Fruit fly (Drosophila melanogaster) whole organism, pupa: ENCODE data around the gene Duba.

ENCODE experiments used
- CG10348 ChIP-seq: fragments of 200-800 bp; sonication (Bioruptor generic); IDR thresholded peaks from 2 replicates; pipeline ENCODE4 v1.3.6; 2022; ENCODE audit warnings: missing biosample characterization, missing genetic modification characterization
- CG12605 ChIP-seq: fragments of 200-800 bp; sonication (Bioruptor generic); IDR thresholded peaks from 2 replicates; pipeline ENCODE4 v1.3.6; 2022; ENCODE audit warnings: missing biosample characterization, missing genetic modification characterization
- CG13204 ChIP-seq: fragments of 200-800 bp; sonication (Bioruptor generic); optimal IDR thresholded peaks from 2 replicates; lab custom pipeline; 2018; ENCODE audit warnings: missing biosample characterization, mild to moderate bottlenecking, missing genetic modification characterization, moderate library complexity
- CG14655 ChIP-seq: fragments of 200-800 bp; sonication (Bioruptor generic); optimal IDR thresholded peaks from 3 replicates; lab custom pipeline; 2017; ENCODE audit warnings: mild to moderate bottlenecking, missing biosample characterization, missing genetic modification reagents, missing genetic modification characterization
- CG15710 ChIP-seq: fragments of 200-800 bp; sonication (Bioruptor generic); optimal IDR thresholded peaks from 2 replicates; lab custom pipeline; 2018; ENCODE audit warnings: missing biosample characterization, mild to moderate bottlenecking, missing genetic modification characterization, moderate library complexity
- CG17806 ChIP-seq: fragments of 200-800 bp; sonication (Bioruptor generic); optimal IDR thresholded peaks from 2 replicates; lab custom pipeline; 2018; ENCODE audit warnings: missing biosample characterization, mild to moderate bottlenecking, missing genetic modification characterization, moderate library complexity
- CG32121 ChIP-seq: fragments of 200-800 bp; sonication (Bioruptor generic); IDR thresholded peaks from 2 replicates; pipeline ENCODE4 v1.3.6; 2022; ENCODE audit warnings: missing biosample characterization, missing genetic modification characterization
- CG34367 ChIP-seq: fragments of 200-800 bp; sonication (Bioruptor generic); optimal IDR thresholded peaks from 2 replicates; lab custom pipeline; 2018; ENCODE audit warnings: missing biosample characterization, mild to moderate bottlenecking, missing genetic modification characterization
- CG4496 ChIP-seq: fragments of 200-800 bp; sonication (Bioruptor generic); IDR thresholded peaks from 3 replicates; pipeline ENCODE4 v1.3.6; 2022; ENCODE audit warnings: missing biosample characterization, missing genetic modification characterization
- CG8159 ChIP-seq: fragments of 200-800 bp; sonication (Bioruptor generic); optimal IDR thresholded peaks from 3 replicates; lab custom pipeline; 2018; ENCODE audit warnings: missing biosample characterization, mild to moderate bottlenecking, missing genetic modification characterization, moderate library complexity
- CG8301 ChIP-seq: fragments of 200-800 bp; sonication (Bioruptor generic); optimal IDR thresholded peaks from 2 replicates; lab custom pipeline; 2018; ENCODE audit warnings: missing biosample characterization, mild to moderate bottlenecking, missing genetic modification characterization
- CG9948 ChIP-seq: fragments of 200-800 bp; sonication (Bioruptor generic); optimal IDR thresholded peaks from 2 replicates; lab custom pipeline; 2018; ENCODE audit warnings: missing biosample characterization, mild to moderate bottlenecking, missing genetic modification characterization, moderate library complexity
- D1 ChIP-seq: fragments of 200-800 bp; sonication (Bioruptor generic); optimal IDR thresholded peaks from 2 replicates; lab custom pipeline; 2018; ENCODE audit warnings: missing biosample characterization, mild to moderate bottlenecking, missing genetic modification characterization, moderate library complexity
- EcR ChIP-seq: fragments of 200-800 bp; sonication (Bioruptor generic); optimal IDR thresholded peaks from 3 replicates; lab custom pipeline; 2019; ENCODE audit warnings: missing biosample characterization, missing genetic modification characterization, mild to moderate bottlenecking, moderate library complexity, missing genetic modification reagents
- Ets98B ChIP-seq: fragments of 200-800 bp; sonication (Bioruptor generic); IDR thresholded peaks from 2 replicates; pipeline ENCODE4 v1.3.6; 2022; ENCODE audit warnings: missing biosample characterization, missing genetic modification characterization
- Pif1A ChIP-seq: fragments of 200-800 bp; sonication (Bioruptor generic); optimal IDR thresholded peaks from 3 replicates; lab custom pipeline; 2016; ENCODE audit warnings: missing biosample characterization, missing genetic modification characterization
- Pif1B ChIP-seq: fragments of 200-800 bp; sonication (Bioruptor generic); optimal IDR thresholded peaks from 3 replicates; lab custom pipeline; 2016; ENCODE audit warnings: missing biosample characterization, missing genetic modification characterization
- Snoo ChIP-seq: fragments of 200-800 bp; sonication (Bioruptor generic); optimal IDR thresholded peaks from 3 replicates; lab custom pipeline; 2017; ENCODE audit warnings: missing biosample characterization, mild to moderate bottlenecking, missing genetic modification characterization, inconsistent platforms
- fd96Ca ChIP-seq: fragments of 200-800 bp; sonication (Bioruptor generic); IDR thresholded peaks from 3 replicates; pipeline ENCODE4 v1.3.6; 2022; ENCODE audit warnings: missing biosample characterization, missing genetic modification characterization
- gl ChIP-seq: fragments of 200-800 bp; sonication (Bioruptor generic); optimal IDR thresholded peaks from 2 replicates; lab custom pipeline; 2018; ENCODE audit warnings: missing biosample characterization, mild to moderate bottlenecking, missing genetic modification characterization
- rn ChIP-seq: fragments of 200-800 bp; sonication (Bioruptor generic); IDR thresholded peaks from 2 replicates; pipeline ENCODE4 v1.3.6; 2022; ENCODE audit warnings: missing biosample characterization, missing genetic modification characterization

The Duba gene

DNA sequence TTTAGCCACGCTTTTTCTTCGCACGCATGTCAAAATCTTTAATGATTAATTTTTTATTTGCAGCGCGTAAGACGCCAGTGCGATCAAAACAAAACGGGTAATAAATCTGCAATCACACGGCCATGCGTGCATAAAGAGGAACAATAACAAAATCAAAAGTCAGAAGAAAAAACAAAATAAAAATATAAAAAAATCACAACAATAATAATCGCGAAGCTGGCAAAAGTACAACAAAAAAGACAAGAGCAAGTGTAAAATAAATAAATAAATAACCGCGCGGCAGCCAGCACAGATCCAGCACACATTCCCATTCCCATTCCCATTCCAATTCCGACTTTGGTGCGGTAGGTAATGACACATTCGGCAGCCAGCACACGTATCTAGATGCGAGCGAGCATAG is 25.3 kb upstream of the Duba start:
- TF ChIP-seq CG15710 (tag; lab: Kevin White, UChicago) (peak; percentile 64), Pif1A (GFP tag; lab: Kevin White, UChicago) (peak; percentile 44), CG10348 (GFP tag; lab: Robert Waterston, UW) (no peak), CG17806 (tag; lab: Kevin White, UChicago) (peak; percentile 48), Ets98B (GFP tag; lab: Robert Waterston, UW) (peak; percentile 54), CG9948 (tag; lab: Kevin White, UChicago) (peak; percentile 24), CG32121 (GFP tag; lab: Robert Waterston, UW) (peak; percentile 58), fd96Ca (GFP tag; lab: Robert Waterston, UW) (no peak; the same call in 1 of the 3 replicates), Pif1B (GFP tag; lab: Kevin White, UChicago) (peak; percentile 56), CG4496 (GFP tag; lab: Robert Waterston, UW) (peak; percentile 83), Snoo (tag; lab: Kevin White, UChicago) (no peak), rn (GFP tag; lab: Robert Waterston, UW) (no peak), CG12605 (GFP tag; lab: Robert Waterston, UW) (peak; percentile 94), CG8301 (peak; percentile 66), CG8159 (tag; lab: Kevin White, UChicago) (peak; percentile 50), EcR (GFP tag; lab: Kevin White, UChicago) (no peak), D1 (tag; lab: Kevin White, UChicago) (no peak), CG13204 (GFP tag; lab: Kevin White, UChicago) (peak; percentile 71), gl (tag; lab: Kevin White, UChicago) (peak; percentile 69), CG14655 (peak; percentile 80), CG34367 (tag; lab: Kevin White, UChicago) (peak; percentile 73)
- TF ChIP-seq, all 21 proteins: peak for 15

- TF ChIP-seq Ets98B (GFP tag; lab: Robert Waterston, UW) (no peak), Pif1A (GFP tag; lab: Kevin White, UChicago) (no peak), CG34367 (tag; lab: Kevin White, UChicago) (no peak), CG12605 (GFP tag; lab: Robert Waterston, UW) (no peak), CG10348 (GFP tag; lab: Robert Waterston, UW) (no peak), CG8159 (tag; lab: Kevin White, UChicago) (no peak), CG15710 (tag; lab: Kevin White, UChicago) (no peak), Snoo (tag; lab: Kevin White, UChicago) (no peak), CG4496 (GFP tag; lab: Robert Waterston, UW) (no peak)
- TF ChIP-seq, all 21 proteins: peak for 0
Observed at dm6 chr3L:11631092-11631491, 21.8 kb upstream of the Duba start, which contains the start of gene CG32091. TSS of gene CG32091 (plus strand) at chr3L:11631392.

DNA sequence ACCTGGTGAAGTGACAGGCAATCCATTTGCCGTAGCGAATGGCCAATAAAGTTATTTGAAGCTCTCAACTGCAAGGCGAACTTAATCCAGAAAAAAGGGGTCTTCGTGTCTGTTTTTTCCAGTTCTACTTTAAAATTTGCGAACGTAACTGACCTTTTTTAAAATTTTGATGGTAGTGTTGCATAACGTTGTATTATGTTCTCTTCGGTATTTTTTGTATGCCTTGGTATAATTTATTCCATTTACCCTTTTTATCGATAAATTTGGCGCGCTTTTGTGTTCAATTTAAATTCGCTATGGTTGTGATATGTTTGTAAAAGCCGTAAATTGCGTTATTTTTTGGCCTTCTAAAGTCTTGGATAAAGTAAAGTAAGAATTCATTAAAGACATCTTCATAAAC is 21.4 kb upstream of the Duba start:
- no peak for TF ChIP-seq CG4496 (GFP tag; lab: Robert Waterston, UW)
- no peak for TF ChIP-seq CG12605 (GFP tag; lab: Robert Waterston, UW)

DNA sequence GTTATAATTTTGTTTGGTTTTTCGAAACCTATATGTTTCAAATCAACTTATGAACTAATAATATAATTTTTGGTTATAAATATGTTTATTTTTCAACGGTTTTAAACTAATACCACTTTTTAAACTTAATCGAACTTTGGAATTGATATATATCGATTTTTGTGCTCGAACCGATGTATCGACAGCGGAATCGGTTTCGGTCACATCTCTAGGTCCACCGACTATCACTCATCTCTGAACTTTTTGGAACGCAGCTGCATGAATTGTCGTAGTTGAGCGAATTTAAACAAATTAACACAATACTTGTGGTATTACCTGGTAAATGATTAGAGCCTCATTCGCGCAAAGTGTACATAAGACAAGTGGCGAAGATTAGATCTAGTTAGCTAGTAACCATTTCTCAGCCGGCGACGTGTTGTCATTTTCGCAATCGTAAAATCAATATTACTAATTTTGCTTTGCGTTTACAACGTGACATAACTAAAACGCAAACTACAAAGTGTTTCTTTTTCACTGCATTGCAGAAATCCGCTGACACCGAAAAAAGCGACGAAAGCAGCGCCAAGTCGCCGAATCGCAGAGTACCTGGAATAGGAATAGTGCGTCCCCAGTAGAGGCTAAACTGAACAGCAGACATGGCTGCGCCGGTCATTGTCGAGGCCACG is 18.7 kb upstream of the Duba start, which contains the start of gene Apt1:
Gene Apt1, plus strand, starts transcription at position 219 of the 665 bp plus-strand sequence.
- TF ChIP-seq CG4496 (GFP tag; lab: Robert Waterston, UW) (peak; percentile 52; the same call in 2 of the 3 replicates), CG10348 (GFP tag; lab: Robert Waterston, UW) (no peak)

DNA sequence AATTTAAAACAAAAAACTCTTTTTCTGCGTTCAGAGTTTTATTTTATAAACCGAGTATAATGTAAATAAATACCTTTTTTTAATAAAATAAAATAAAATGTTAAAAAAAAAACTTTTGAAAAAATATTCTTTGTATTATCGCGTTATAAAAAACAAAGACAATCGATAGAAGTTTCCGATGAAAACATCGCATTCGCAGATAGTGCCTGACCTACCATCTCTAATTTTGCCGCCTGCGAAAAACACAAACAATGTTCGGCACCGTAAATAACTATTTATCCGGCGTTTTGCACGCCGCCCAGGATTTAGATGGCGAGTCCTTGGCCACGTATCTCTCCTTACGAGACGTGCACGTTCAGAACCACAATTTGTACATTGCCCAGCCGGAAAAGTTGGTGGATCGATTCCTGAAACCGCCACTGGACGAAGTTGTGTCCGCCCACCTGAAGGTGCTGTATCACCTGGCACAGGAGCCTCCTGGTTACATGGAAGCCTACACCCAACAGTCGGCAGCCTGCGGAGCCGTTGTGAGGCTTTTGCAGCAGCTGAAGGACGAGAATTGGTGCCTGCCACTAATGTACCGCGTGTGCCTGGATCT is 17.1 kb upstream of the Duba start, which contains the start of gene PCID2:
Gene PCID2, plus strand, starts transcription at position 213 of the 598 bp plus-strand sequence.
- TF ChIP-seq CG13204 (GFP tag; lab: Kevin White, UChicago) (no peak), Pif1A (GFP tag; lab: Kevin White, UChicago) (no peak), CG8301 (no peak), fd96Ca (GFP tag; lab: Robert Waterston, UW) (no peak), Pif1B (GFP tag; lab: Kevin White, UChicago) (no peak), CG12605 (GFP tag; lab: Robert Waterston, UW) (no peak), Ets98B (GFP tag; lab: Robert Waterston, UW) (no peak), Snoo (tag; lab: Kevin White, UChicago) (no peak), CG4496 (GFP tag; lab: Robert Waterston, UW) (no peak), CG32121 (GFP tag; lab: Robert Waterston, UW) (no peak), CG34367 (tag; lab: Kevin White, UChicago) (no peak), D1 (tag; lab: Kevin White, UChicago) (no peak), CG8159 (tag; lab: Kevin White, UChicago) (no peak), CG15710 (tag; lab: Kevin White, UChicago) (no peak)

DNA sequence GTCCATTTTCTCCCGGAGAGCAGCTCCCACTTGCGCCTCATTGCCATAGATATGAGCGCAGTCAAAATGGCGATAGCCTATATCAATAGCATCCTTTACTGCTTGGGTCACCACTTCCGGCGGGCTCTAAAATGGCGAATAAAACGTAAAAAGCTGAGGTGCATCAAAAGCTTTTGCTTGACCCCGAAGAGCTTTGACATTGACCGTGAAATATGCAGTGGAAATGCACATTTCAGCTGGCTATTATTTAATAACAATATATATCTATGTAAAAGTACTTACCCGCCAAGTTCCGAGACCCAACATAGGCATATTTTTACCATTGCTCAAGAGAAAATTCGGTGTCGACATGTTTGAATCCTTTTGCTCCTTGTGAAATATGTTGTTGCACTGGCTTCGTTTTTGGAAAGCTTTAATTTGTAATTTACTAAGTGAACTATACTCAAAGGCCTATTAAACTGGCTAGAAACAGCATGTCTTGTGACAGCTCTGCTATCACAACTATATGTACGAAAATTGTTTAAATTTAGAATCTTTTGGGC is 16.4 kb upstream of the Duba start, which contains the start of gene CG6083:
Gene CG6083, minus strand, starts transcription at position 492 of the 542 bp plus-strand sequence.
- no peak for TF ChIP-seq Ets98B (GFP tag; lab: Robert Waterston, UW)
- TF ChIP-seq CG17806 (tag; lab: Kevin White, UChicago), result no peak
- TF ChIP-seq CG12605 (GFP tag; lab: Robert Waterston, UW), result no peak
- TF ChIP-seq rn (GFP tag; lab: Robert Waterston, UW), result no peak
